Worm (Caenorhabditis elegans) whole organism, midembryonic: ENCODE data around the gene Y60A9A.1.

Source experiments
- T22C8.4 ChIP-seq: fragments of 200-800 bp; sonication (Bioruptor generic); IDR thresholded peaks from 2 replicates; pipeline ENCODE4 v1.3.6; 2022; ENCODE audit warnings: missing genetic modification characterization, missing compliant biosample characterization
- cog-1 ChIP-seq: sonication (generic microtip); optimal IDR thresholded peaks from 2 replicates; lab custom pipeline; 2016; ENCODE audit warnings: missing genetic modification characterization, missing compliant biosample characterization
- flt-1 ChIP-seq: fragments of 200-800 bp; sonication (Bioruptor generic); IDR thresholded peaks from 2 replicates; pipeline ENCODE4 v1.3.6; 2022; ENCODE audit warnings: missing genetic modification characterization, missing compliant biosample characterization
- klf-2 ChIP-seq: fragments of 200-800 bp; sonication (Bioruptor generic); conservative IDR thresholded peaks from 2 replicates; pipeline ENCODE4 v1.3.6; 2022; ENCODE audit warnings: missing genetic modification reagents, missing genetic modification characterization, missing compliant biosample characterization
- med-1 ChIP-seq: sonication (generic microtip); optimal IDR thresholded peaks from 2 replicates; lab custom pipeline; 2017; ENCODE audit warnings: missing genetic modification characterization, mild to moderate bottlenecking, missing compliant biosample characterization, antibody characterized with exemption, missing genetic modification reagents; ENCODE audit not compliant: insufficient read depth
- ref-1 ChIP-seq: fragments of 200-800 bp; sonication (Bioruptor generic); conservative IDR thresholded peaks from 2 replicates; pipeline ENCODE4 v1.3.6; 2022; ENCODE audit warnings: missing genetic modification reagents, missing genetic modification characterization, missing compliant biosample characterization
- tab-1 ChIP-seq: fragments of 200-800 bp; sonication (Bioruptor generic); IDR thresholded peaks from 2 replicates; pipeline ENCODE4 v1.3.6; 2022; ENCODE audit warnings: missing genetic modification characterization, missing compliant biosample characterization
- ztf-23 ChIP-seq: fragments of 200-800 bp; sonication (Bioruptor generic); IDR thresholded peaks from 2 replicates; pipeline ENCODE4 v1.3.6; 2022; ENCODE audit warnings: missing genetic modification reagents, missing genetic modification characterization, missing compliant biosample characterization
- ztf-29 ChIP-seq: fragments of 200-800 bp; sonication (Bioruptor generic); IDR thresholded peaks from 2 replicates; pipeline ENCODE4 v1.3.6; 2022; ENCODE audit warnings: missing genetic modification reagents, missing genetic modification characterization, missing compliant biosample characterization

The Y60A9A.1 gene

ce11 chrX:14399035-14399434 lies 22.0 kb upstream of the Y60A9A.1 start:
- TF ChIP-seq ztf-29: no peak
- no peak for TF ChIP-seq cog-1
- no peak for TF ChIP-seq T22C8.4
- no peak for TF ChIP-seq klf-2 (GFP tag; lab: Robert Waterston, UW)
- no peak for TF ChIP-seq ztf-23 (GFP tag; lab: Robert Waterston, UW)
- TF ChIP-seq tab-1 (GFP tag; lab: Robert Waterston, UW): no peak
- TF ChIP-seq ref-1 (GFP tag; lab: Robert Waterston, UW): no peak
- TF ChIP-seq flt-1 (GFP tag; lab: Robert Waterston, UW): no peak
- no peak for TF ChIP-seq med-1 (GFP tag; lab: Kevin White, UChicago)

ce11 chrX:14395267-14395666 lies 18.2 kb upstream of the Y60A9A.1 start, which contains the start of gene Y60A9.1:
Gene Y60A9.1 (minus strand): TSS chrX:14395367.
- TF ChIP-seq tab-1 (GFP tag; lab: Robert Waterston, UW) (no peak), T22C8.4 (no peak), med-1 (GFP tag; lab: Kevin White, UChicago) (no peak), flt-1 (GFP tag; lab: Robert Waterston, UW) (no peak), ztf-29 (no peak), cog-1 (no peak), klf-2 (GFP tag; lab: Robert Waterston, UW) (no peak)

- peak; percentile 29; the same call in 1 of the 2 replicates for TF ChIP-seq flt-1 (GFP tag; lab: Robert Waterston, UW)
Measured at ce11 chrX:14387752-14388151, 10.7 kb upstream of the Y60A9A.1 start.

ce11 chrX:14386670-14387069 lies 9.6 kb upstream of the Y60A9A.1 start:
- TF ChIP-seq tab-1 (GFP tag; lab: Robert Waterston, UW): peak; percentile 66; the same call in 1 of the 2 replicates

ce11 chrX:14382951-14383350 lies 5.9 kb upstream of the Y60A9A.1 start, which contains the start of gene Y60A9.3:
Gene Y60A9.3 (plus strand): TSS chrX:14383251.
- TF ChIP-seq ref-1 (GFP tag; lab: Robert Waterston, UW) (no peak), med-1 (GFP tag; lab: Kevin White, UChicago) (no peak), ztf-29 (no peak)

DNA sequence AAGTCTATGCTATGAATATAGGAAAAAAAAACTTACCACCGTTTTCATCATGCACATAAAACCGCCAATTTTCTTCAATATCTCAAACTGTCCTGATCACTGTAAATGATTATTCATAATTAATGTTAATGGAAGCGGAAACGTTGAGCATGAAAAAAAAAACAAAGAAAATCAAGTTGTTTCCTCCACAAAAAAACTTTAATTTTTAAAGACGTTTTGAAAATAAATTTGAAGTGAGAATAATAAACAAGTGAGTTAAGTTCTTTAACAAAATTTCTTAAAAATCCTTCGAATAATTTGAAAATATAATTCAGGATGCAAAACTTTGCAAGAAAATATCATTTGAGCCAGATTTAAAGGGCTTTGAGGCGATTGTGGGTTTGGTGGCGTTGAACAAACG lies 6.8 kb downstream of the Y60A9A.1 start, which contains the start of gene irk-3:
Gene irk-3, minus strand, starts transcription at position 101 of the 400 bp plus-strand sequence.
- no peak for TF ChIP-seq med-1 (GFP tag; lab: Kevin White, UChicago)

ce11 chrX:14366081-14366480 lies 11.0 kb downstream of the Y60A9A.1 start:
- no peak for TF ChIP-seq med-1 (GFP tag; lab: Kevin White, UChicago)
- no peak for TF ChIP-seq ref-1 (GFP tag; lab: Robert Waterston, UW)
- no peak for TF ChIP-seq ztf-29
- TF ChIP-seq tab-1 (GFP tag; lab: Robert Waterston, UW): no peak
- TF ChIP-seq flt-1 (GFP tag; lab: Robert Waterston, UW): no peak
- no peak for TF ChIP-seq T22C8.4
- no peak for TF ChIP-seq klf-2 (GFP tag; lab: Robert Waterston, UW)
- no peak for TF ChIP-seq ztf-23 (GFP tag; lab: Robert Waterston, UW)
- TF ChIP-seq cog-1: no peak

DNA sequence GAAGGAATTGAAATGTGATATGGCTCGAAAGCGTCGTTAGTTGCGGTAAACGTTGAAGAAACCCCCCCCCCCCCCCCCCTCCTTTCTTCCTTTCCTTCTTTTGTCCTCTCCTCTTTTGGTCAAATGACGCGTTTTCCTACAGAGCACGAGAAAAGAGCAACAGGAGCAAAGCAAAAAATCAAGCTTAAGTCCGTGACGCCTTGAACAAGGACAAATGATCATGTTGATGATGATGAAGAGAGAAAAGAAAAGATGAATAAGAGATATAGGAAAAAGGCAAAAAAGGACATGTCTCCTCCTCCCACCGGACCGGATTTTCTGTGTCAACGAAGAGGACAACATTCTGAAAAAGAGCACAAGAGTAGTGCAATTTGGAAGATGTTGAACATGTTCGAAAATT lies 17.5 kb downstream of the Y60A9A.1 start:
- no peak for TF ChIP-seq med-1 (GFP tag; lab: Kevin White, UChicago)
- no peak for TF ChIP-seq klf-2 (GFP tag; lab: Robert Waterston, UW)
- no peak for TF ChIP-seq ztf-23 (GFP tag; lab: Robert Waterston, UW)
- no peak for TF ChIP-seq cog-1
- no peak for TF ChIP-seq T22C8.4
- TF ChIP-seq ref-1 (GFP tag; lab: Robert Waterston, UW): no peak
- TF ChIP-seq tab-1 (GFP tag; lab: Robert Waterston, UW): no peak
- no peak for TF ChIP-seq ztf-29

DNA sequence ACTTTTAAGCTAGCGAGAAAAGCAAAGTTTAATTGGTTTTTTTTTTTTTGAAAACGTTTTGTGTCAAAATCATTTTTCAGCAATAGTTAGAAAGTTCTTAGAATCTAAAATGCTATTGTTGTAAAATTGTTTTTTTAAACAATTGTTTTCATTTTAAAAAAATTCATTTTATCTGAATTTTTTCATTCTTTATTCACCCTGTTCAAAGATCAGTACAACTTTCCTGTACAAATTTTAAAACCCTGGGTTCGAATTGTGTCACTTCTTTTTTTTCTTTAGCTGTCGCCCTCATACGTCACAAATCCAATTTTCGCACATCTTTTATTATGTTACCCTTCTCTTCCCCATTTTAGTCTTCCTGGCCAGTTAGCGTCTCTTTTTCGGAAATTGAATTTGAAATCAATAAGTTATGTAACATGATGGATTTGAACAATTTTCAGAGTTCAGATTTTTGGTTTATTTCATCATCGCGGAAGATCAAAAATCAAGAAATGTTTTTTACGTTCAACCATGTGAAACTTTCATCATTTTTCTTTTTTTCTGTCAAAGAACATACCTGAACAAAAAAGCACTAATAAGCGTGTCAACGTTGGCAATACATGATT lies 20.3 kb downstream of the Y60A9A.1 start:
- TF ChIP-seq flt-1 (GFP tag; lab: Robert Waterston, UW): no peak
- TF ChIP-seq ref-1 (GFP tag; lab: Robert Waterston, UW): no peak
- TF ChIP-seq tab-1 (GFP tag; lab: Robert Waterston, UW): no peak
- TF ChIP-seq T22C8.4: no peak

- TF ChIP-seq klf-2 (GFP tag; lab: Robert Waterston, UW) (no peak), tab-1 (GFP tag; lab: Robert Waterston, UW) (no peak), ztf-23 (GFP tag; lab: Robert Waterston, UW) (no peak), T22C8.4 (no peak), cog-1 (no peak)
Measured at ce11 chrX:14355034-14355433, 22.0 kb downstream of the Y60A9A.1 start.

DNA sequence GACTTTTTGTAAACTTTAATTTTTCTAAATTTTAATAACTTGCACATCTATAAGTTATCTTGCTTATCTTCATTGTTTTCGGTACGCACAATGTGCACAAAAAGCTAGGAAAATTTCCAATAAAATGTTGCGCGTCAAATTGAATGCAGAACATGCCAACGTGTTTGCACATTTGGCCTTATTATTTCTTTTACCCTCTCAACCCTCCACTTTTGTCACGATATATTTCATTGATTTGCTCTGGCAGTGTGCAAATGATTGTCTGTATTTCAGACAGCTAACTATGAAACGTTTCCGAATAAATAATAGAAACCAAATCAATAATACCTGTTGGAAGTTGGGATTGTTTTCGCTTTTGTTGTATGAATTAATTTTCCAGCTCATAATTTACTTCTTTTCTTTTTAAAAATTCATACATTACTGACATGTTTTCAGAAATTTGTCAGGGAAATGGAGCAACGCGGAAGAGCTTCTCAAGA lies 27.3 kb downstream of the Y60A9A.1 start, which contains the start of gene wdr-5.2:
Gene wdr-5.2, plus strand, starts transcription at position 429 of the 479 bp plus-strand sequence.
- no peak for TF ChIP-seq ztf-29
- no peak for TF ChIP-seq T22C8.4
- TF ChIP-seq klf-2 (GFP tag; lab: Robert Waterston, UW): no peak
- no peak for TF ChIP-seq ref-1 (GFP tag; lab: Robert Waterston, UW)
